Fruit fly (Drosophila melanogaster) whole organism, embryonic: ENCODE measurements around the gene CG14195.

Experiments used
- C15 ChIP-seq: fragments of 200-800 bp; sonication (Bioruptor generic); IDR thresholded peaks from 3 replicates; pipeline ENCODE4 v1.3.6; 2022; ENCODE audit warnings: missing biosample characterization, missing genetic modification characterization
- CG10267 ChIP-seq: fragments of 200-800 bp; sonication (Bioruptor generic); optimal IDR thresholded peaks from 2 replicates; lab custom pipeline; 2018; ENCODE audit warnings: missing biosample characterization, mild to moderate bottlenecking, missing genetic modification characterization, moderate library complexity
- CG13894 ChIP-seq: fragments of 200-800 bp; sonication (Bioruptor generic); optimal IDR thresholded peaks from 3 replicates; lab custom pipeline; 2018; ENCODE audit warnings: missing biosample characterization, mild to moderate bottlenecking, missing genetic modification characterization, moderate library complexity
- CG1602 ChIP-seq: fragments of 200-800 bp; sonication (Bioruptor generic); optimal IDR thresholded peaks from 3 replicates; lab custom pipeline; 2016; ENCODE audit warnings: missing biosample characterization, missing genetic modification characterization
- CG17186 ChIP-seq: fragments of 200-800 bp; sonication (Bioruptor generic); optimal IDR thresholded peaks from 3 replicates; lab custom pipeline; 2017; ENCODE audit warnings: missing biosample characterization, missing genetic modification reagents, missing genetic modification characterization
- CG18599 ChIP-seq: fragments of 200-800 bp; sonication (Bioruptor generic); optimal IDR thresholded peaks from 3 replicates; lab custom pipeline; 2017; ENCODE audit warnings: missing biosample characterization, missing genetic modification characterization, mild to moderate bottlenecking, moderate library complexity, missing genetic modification reagents
- CG2875 ChIP-seq: fragments of 200-800 bp; sonication (Bioruptor generic); optimal IDR thresholded peaks from 2 replicates; lab custom pipeline; 2017; ENCODE audit warnings: missing biosample characterization, mild to moderate bottlenecking, missing genetic modification characterization, missing genetic modification reagents
- CG34422 ChIP-seq: fragments of 200-800 bp; sonication (Bioruptor generic); IDR thresholded peaks from 3 replicates; pipeline ENCODE4 v1.3.6; 2022; ENCODE audit warnings: missing biosample characterization, missing genetic modification characterization
- CG3847 ChIP-seq: fragments of 200-800 bp; sonication (Bioruptor generic); IDR thresholded peaks from 2 replicates; pipeline ENCODE4 v1.3.6; 2022; ENCODE audit warnings: missing biosample characterization, missing genetic modification characterization
- CG4282 ChIP-seq: fragments of 200-800 bp; sonication (Bioruptor generic); optimal IDR thresholded peaks from 2 replicates; lab custom pipeline; 2016; ENCODE audit warnings: missing biosample characterization, missing genetic modification characterization
- CG4328 ChIP-seq: fragments of 200-800 bp; sonication (Bioruptor generic); optimal IDR thresholded peaks from 3 replicates; lab custom pipeline; 2017; ENCODE audit warnings: missing biosample characterization, missing genetic modification reagents, missing genetic modification characterization
- CG4360 ChIP-seq: fragments of 200-800 bp; sonication (Bioruptor generic); IDR thresholded peaks from 2 replicates; pipeline ENCODE4 v1.3.6; 2022; ENCODE audit warnings: missing biosample characterization, missing genetic modification characterization
- CG4707 ChIP-seq: fragments of 200-800 bp; sonication (Bioruptor generic); optimal IDR thresholded peaks from 2 replicates; lab custom pipeline; 2018; ENCODE audit warnings: missing biosample characterization, mild to moderate bottlenecking, missing genetic modification characterization, moderate library complexity
- CG4854 ChIP-seq: fragments of 200-800 bp; sonication (Bioruptor generic); optimal IDR thresholded peaks from 2 replicates; lab custom pipeline; 2016; ENCODE audit warnings: missing biosample characterization, missing genetic modification characterization, inconsistent platforms
- CG6175 ChIP-seq: fragments of 200-800 bp; sonication (Bioruptor generic); IDR thresholded peaks from 3 replicates; pipeline ENCODE4 v1.3.6; 2022; ENCODE audit warnings: missing biosample characterization, missing genetic modification characterization
- CG6765 ChIP-seq: fragments of 200-800 bp; sonication (Bioruptor generic); optimal IDR thresholded peaks from 3 replicates; lab custom pipeline; 2017; ENCODE audit warnings: missing biosample characterization, mild to moderate bottlenecking, missing genetic modification characterization
- CG7786 ChIP-seq: fragments of 200-800 bp; sonication (Bioruptor generic); optimal IDR thresholded peaks from 2 replicates; lab custom pipeline; 2016; ENCODE audit warnings: missing biosample characterization, missing genetic modification characterization
- CG7839 ChIP-seq: fragments of 200-800 bp; sonication (Bioruptor generic); optimal IDR thresholded peaks from 3 replicates; lab custom pipeline; 2018; ENCODE audit warnings: missing biosample characterization, mild to moderate bottlenecking, missing genetic modification characterization, moderate library complexity
- CG9797 ChIP-seq: fragments of 200-800 bp; sonication (Bioruptor generic); optimal IDR thresholded peaks from 3 replicates; lab custom pipeline; 2018; ENCODE audit warnings: missing biosample characterization, mild to moderate bottlenecking, missing genetic modification characterization
- CTCF ChIP-seq: fragments of 200-800 bp; sonication (Bioruptor generic); optimal IDR thresholded peaks from 2 replicates; lab custom pipeline; 2017; ENCODE audit warnings: missing biosample characterization, mild to moderate bottlenecking, missing genetic modification characterization, moderate library complexity
- CoRest ChIP-seq: fragments of 200-800 bp; sonication (Bioruptor generic); optimal IDR thresholded peaks from 3 replicates; lab custom pipeline; 2018; ENCODE audit warnings: missing biosample characterization, mild to moderate bottlenecking, missing genetic modification characterization, moderate library complexity
- Dfd ChIP-seq, 2 experiments: fragments of >200 bp; optimal IDR thresholded peaks; 2 replicates each; lab custom pipeline; 2017; ENCODE audit warnings: missing biosample characterization in 2 of 2, missing genetic modification characterization in 2 of 2
- Doc2 ChIP-seq: fragments of 200-800 bp; sonication (Bioruptor generic); IDR thresholded peaks from 2 replicates; pipeline ENCODE4 v1.3.6; 2022; ENCODE audit warnings: missing biosample characterization, missing genetic modification characterization
- Ets65A ChIP-seq: fragments of 200-800 bp; sonication (Bioruptor generic); peaks from one replicate; lab custom pipeline; 2016; ENCODE audit warnings: missing biosample characterization, missing genetic modification characterization
- H2.0 ChIP-seq: fragments of 200-800 bp; sonication (Bioruptor generic); IDR thresholded peaks from 2 replicates; pipeline ENCODE4 v1.3.6; 2022; ENCODE audit warnings: missing biosample characterization, missing genetic modification characterization
- HLHmδ ChIP-seq: fragments of 200-800 bp; sonication (Bioruptor generic); optimal IDR thresholded peaks from 2 replicates; lab custom pipeline; 2018; ENCODE audit warnings: missing biosample characterization, mild to moderate bottlenecking, missing genetic modification characterization, moderate library complexity
- Max ChIP-seq: fragments of 200-800 bp; sonication (Bioruptor generic); optimal IDR thresholded peaks from 2 replicates; lab custom pipeline; 2016; ENCODE audit warnings: missing biosample characterization, mild to moderate bottlenecking, missing genetic modification characterization
- Nf-YA ChIP-seq: fragments of 200-800 bp; sonication (Bioruptor generic); IDR thresholded peaks from 2 replicates; pipeline ENCODE4 v1.3.6; 2022; ENCODE audit warnings: missing biosample characterization, missing genetic modification characterization
- Sin3A ChIP-seq: fragments of >200 bp; optimal IDR thresholded peaks from 2 replicates; lab custom pipeline; 2018
- ash1 ChIP-seq: fragments of 200-800 bp; sonication (Bioruptor generic); optimal IDR thresholded peaks from 2 replicates; lab custom pipeline; 2018; ENCODE audit warnings: missing biosample characterization, mild to moderate bottlenecking, missing genetic modification characterization
- chm ChIP-seq: fragments of 200-800 bp; sonication (Bioruptor generic); IDR thresholded peaks from 2 replicates; pipeline ENCODE4 v1.3.6; 2022; ENCODE audit warnings: missing biosample characterization, missing genetic modification characterization
- chn ChIP-seq: fragments of 200-800 bp; sonication (Bioruptor generic); optimal IDR thresholded peaks from 2 replicates; lab custom pipeline; 2016; ENCODE audit warnings: missing biosample characterization, missing genetic modification characterization
- crol ChIP-seq: fragments of 200-800 bp; sonication (Bioruptor generic); IDR thresholded peaks from 2 replicates; pipeline ENCODE4 v1.3.6; 2022; ENCODE audit warnings: missing biosample characterization, missing genetic modification characterization
- dimm ChIP-seq: fragments of 200-800 bp; sonication (Bioruptor generic); IDR thresholded peaks from 2 replicates; pipeline ENCODE4 v1.3.6; 2022; ENCODE audit warnings: missing biosample characterization, missing genetic modification characterization
- fru ChIP-seq: fragments of >200 bp; optimal IDR thresholded peaks from 2 replicates; lab custom pipeline; 2017
- ftz-f1 ChIP-seq: fragments of 200-800 bp; sonication (Bioruptor generic); optimal IDR thresholded peaks from 2 replicates; lab custom pipeline; 2016; ENCODE audit warnings: missing biosample characterization, missing genetic modification characterization
- grau ChIP-seq: fragments of 200-800 bp; optimal IDR thresholded peaks from 3 replicates; lab custom pipeline; 2019; ENCODE audit warnings: missing biosample characterization, mild to moderate bottlenecking, missing genetic modification characterization, moderate library complexity
- grn ChIP-seq: fragments of 200-800 bp; sonication (Bioruptor generic); optimal IDR thresholded peaks from 3 replicates; lab custom pipeline; 2017; ENCODE audit warnings: missing biosample characterization, missing genetic modification characterization
- gro ChIP-seq: fragments of 200-800 bp; sonication (Bioruptor generic); optimal IDR thresholded peaks from 2 replicates; lab custom pipeline; 2016; ENCODE audit warnings: missing biosample characterization, missing genetic modification characterization
- lab ChIP-seq: fragments of 200-800 bp; sonication (Bioruptor generic); optimal IDR thresholded peaks from 3 replicates; lab custom pipeline; 2017; ENCODE audit warnings: missing biosample characterization, missing genetic modification characterization, mild to moderate bottlenecking, moderate library complexity, missing genetic modification reagents
- nerfin-2 ChIP-seq: fragments of 200-800 bp; sonication (Bioruptor generic); IDR thresholded peaks from 2 replicates; pipeline ENCODE4 v1.3.6; 2022; ENCODE audit warnings: missing biosample characterization, missing genetic modification characterization; ENCODE audit not compliant: partially characterized antibody
- nom ChIP-seq: fragments of 200-800 bp; sonication (Bioruptor generic); optimal IDR thresholded peaks from 2 replicates; lab custom pipeline; 2017; ENCODE audit warnings: missing biosample characterization, missing genetic modification characterization, mild to moderate bottlenecking, moderate library complexity, missing genetic modification reagents
- pita ChIP-seq: fragments of 200-800 bp; sonication (Bioruptor generic); optimal IDR thresholded peaks from 2 replicates; lab custom pipeline; 2017; ENCODE audit warnings: missing biosample characterization, mild to moderate bottlenecking, missing genetic modification characterization
- prd ChIP-seq, 3 experiments: fragments of >200 bp in 2 of 3; fragments of 200-800 bp in 1 of 3; sonication (Bioruptor generic) in 1 of 3; optimal IDR thresholded peaks in 2 of 3; IDR thresholded peaks in 1 of 3; 2 replicates in 2 of 3; 3 replicates in 1 of 3; pipeline versions ENCODE4 v1.3.6 to Lab custom; 2017 to 2022; ENCODE audit warnings: missing biosample characterization in 1 of 3, missing genetic modification characterization in 1 of 3
- pzg ChIP-seq: fragments of 200-800 bp; sonication (Bioruptor generic); optimal IDR thresholded peaks from 3 replicates; lab custom pipeline; 2018; ENCODE audit warnings: missing biosample characterization, mild to moderate bottlenecking, missing genetic modification characterization, moderate library complexity
- rib ChIP-seq: fragments of 200-800 bp; sonication (Bioruptor generic); IDR thresholded peaks from 2 replicates; pipeline ENCODE4 v1.3.6; 2022; ENCODE audit warnings: missing biosample characterization, missing genetic modification characterization
- sens-2 ChIP-seq: fragments of 200-800 bp; sonication (Bioruptor generic); IDR thresholded peaks from 2 replicates; pipeline ENCODE4 v1.3.6; 2022; ENCODE audit warnings: missing biosample characterization, missing genetic modification characterization
- stc ChIP-seq: fragments of 200-800 bp; sonication (Bioruptor generic); IDR thresholded peaks from 2 replicates; pipeline ENCODE4 v1.3.6; 2022; ENCODE audit warnings: missing biosample characterization, missing genetic modification characterization
- tna ChIP-seq: fragments of 200-800 bp; sonication (Bioruptor generic); IDR thresholded peaks from 2 replicates; pipeline ENCODE4 v1.3.6; 2022; ENCODE audit warnings: missing biosample characterization, missing genetic modification characterization; ENCODE audit not compliant: partially characterized antibody
- unpg ChIP-seq: fragments of 200-800 bp; sonication (Bioruptor generic); optimal IDR thresholded peaks from 3 replicates; lab custom pipeline; 2018; ENCODE audit warnings: missing biosample characterization, mild to moderate bottlenecking, missing genetic modification characterization, moderate library complexity
- vnd ChIP-seq: fragments of 200-800 bp; sonication (Bioruptor generic); IDR thresholded peaks from 3 replicates; pipeline ENCODE4 v1.3.6; 2022; ENCODE audit warnings: missing biosample characterization, missing genetic modification characterization; ENCODE audit not compliant: partially characterized antibody

Gene CG14195

dm6 chrX:19179696-19180255, 32.1 kb downstream of the CG14195 start, which contains the start of the genes CG7556 and CG7453 (continued):
- TF ChIP-seq CG18599 (GFP tag; lab: Kevin White, UChicago) (peak; percentile 74), CG7839 (tag; lab: Kevin White, UChicago) (peak; percentile 76), dimm (GFP tag; lab: Robert Waterston, UW) (no peak), H2.0 (GFP tag; lab: Robert Waterston, UW) (peak; percentile 57), CG4707 (GFP tag; lab: Kevin White, UChicago) (no peak), gro (peak; percentile 66), pzg (GFP tag; lab: Kevin White, UChicago) (peak; percentile 41), nom (GFP tag; lab: Kevin White, UChicago) (peak; percentile 15), sens-2 (GFP tag; lab: Robert Waterston, UW) (no peak), prd (optimal IDR thresholded peaks at IDR 0.05; lab: Kevin White, UChicago) (no peak), prd (GFP tag; IDR thresholded peaks at IDR 0.05; lab: Robert Waterston, UW) (peak; percentile 71), CG17186 (peak; percentile 23), CG13894 (tag; lab: Kevin White, UChicago) (no peak), Sin3A (lab: Kevin White, UChicago) (peak; percentile 65), Nf-YA (GFP tag; lab: Robert Waterston, UW) (no peak), C15 (GFP tag; lab: Robert Waterston, UW) (0 out of 3 replicates have a peak, but pooled peaks have one; percentile 26), CG9797 (peak; percentile 8), CG1602 (GFP tag; lab: Kevin White, UChicago) (peak; percentile 70), lab (GFP tag; lab: Kevin White, UChicago) (peak; percentile 74), CG3847 (GFP tag; lab: Robert Waterston, UW) (peak; percentile 67), CG10267 (tag; lab: Kevin White, UChicago) (peak; percentile 76), CoRest (tag; lab: Kevin White, UChicago) (peak; percentile 83), CG6175 (GFP tag; lab: Robert Waterston, UW) (no peak), CTCF (GFP tag; lab: Kevin White, UChicago) (no peak), CG4282 (GFP tag; lab: Kevin White, UChicago) (no peak), ftz-f1 (no peak), crol (GFP tag; lab: Robert Waterston, UW) (no peak), Max (peak; percentile 83), CG4854 (no peak), CG6765 (GFP tag; lab: Kevin White, UChicago) (no peak), CG4360 (GFP tag; lab: Robert Waterston, UW) (no peak), CG7786 (GFP tag; lab: Kevin White, UChicago) (peak; percentile 63), Dfd (GFP tag; optimal IDR thresholded peaks at IDR 0.05; lab: Kevin White, UChicago) (no peak), ash1 (GFP tag; lab: Kevin White, UChicago) (no peak), CG4328 (peak; percentile 59), tna (GFP tag; lab: Robert Waterston, UW) (no peak), Ets65A (GFP tag; lab: Kevin White, UChicago) (peak; percentile 98), fru (no peak), chn (GFP tag; lab: Kevin White, UChicago) (peak; percentile 72), Doc2 (GFP tag; lab: Robert Waterston, UW) (no peak), vnd (no peak), grn (GFP tag; lab: Kevin White, UChicago) (peak; percentile 2), stc (GFP tag; lab: Robert Waterston, UW) (no peak), chm (GFP tag; lab: Robert Waterston, UW) (no peak), HLHmδ (GFP tag; lab: Kevin White, UChicago) (no peak), CG2875 (GFP tag; lab: Kevin White, UChicago) (peak; percentile 29), CG34422 (GFP tag; lab: Robert Waterston, UW) (peak; percentile 43; the same call in 1 of the 3 replicates), rib (no peak), pita (GFP tag; lab: Kevin White, UChicago) (no peak), grau (tag; lab: Kevin White, UChicago) (peak; percentile 76), unpg (GFP tag; lab: Kevin White, UChicago) (peak; percentile 65), nerfin-2 (no peak)
